Worm (Caenorhabditis elegans): Measurements from ENCODE around the gene C23H5.8.

DNA sequence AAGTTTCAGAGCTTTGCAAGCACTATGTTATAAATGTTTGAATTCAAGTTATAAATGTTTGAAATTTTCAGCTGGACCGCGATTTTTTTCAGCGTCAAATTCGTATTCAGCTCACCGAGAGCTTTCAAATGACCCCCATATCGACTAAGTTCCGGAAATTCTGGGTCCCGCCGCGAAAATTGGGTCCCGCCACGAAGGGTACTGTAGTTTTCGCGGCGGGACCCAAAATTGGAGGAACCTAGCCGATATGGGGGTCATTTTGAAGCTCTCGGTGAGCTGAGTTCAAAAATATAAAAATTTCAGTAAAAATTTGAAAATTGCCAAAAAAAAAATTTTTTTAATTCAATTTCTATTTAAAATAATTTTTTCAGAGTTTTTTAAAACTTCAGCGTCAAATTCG is 6.5 kb downstream of the C23H5.8 start:
- no peak for TF ChIP-seq ama-1 (optimal IDR thresholded peaks at IDR 0.05)
- no peak for TF ChIP-seq ets-7 (tag; optimal IDR thresholded peaks at IDR 0.05)
- TF ChIP-seq F13C5.2 (tag; optimal IDR thresholded peaks at IDR 0.05), result no peak
- TF ChIP-seq ceh-36 (tag; optimal IDR thresholded peaks at IDR 0.05), result no peak
- TF ChIP-seq tra-4 (tag; optimal IDR thresholded peaks at IDR 0.05), result no peak
- no peak for TF ChIP-seq tbx-11 (GFP tag; IDR thresholded peaks at IDR 0.05)

All from whole organism, early embryonic.